Worm (Caenorhabditis elegans): ENCODE results near the gene cpl-1.

DNA sequence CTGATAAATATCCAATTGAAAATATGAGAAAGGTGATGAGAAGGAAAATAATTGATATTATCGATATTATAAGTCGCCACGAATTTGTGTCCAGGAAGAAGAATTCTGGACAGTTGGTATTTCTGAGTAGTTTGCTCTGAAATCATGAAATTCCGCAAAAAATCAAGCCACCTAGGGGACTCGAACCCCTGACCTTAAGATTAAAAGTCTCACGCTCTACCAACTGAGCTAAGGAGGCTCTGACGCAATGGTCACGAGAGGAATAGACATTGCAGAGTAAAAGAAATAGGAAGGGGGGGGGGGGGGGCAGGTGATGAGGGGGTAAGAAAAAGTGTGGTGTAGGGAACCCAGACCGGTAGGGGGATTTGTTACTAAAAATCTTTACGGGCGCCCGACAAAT, 26.7 kb upstream of the cpl-1 start:
- no peak for TF ChIP-seq mab-5 (tag; optimal IDR thresholded peaks at IDR 0.05)
- TF ChIP-seq sptf-1 (tag; optimal IDR thresholded peaks at IDR 0.05), result peak; percentile 75
- no peak for TF ChIP-seq blmp-1 (tag; optimal IDR thresholded peaks at IDR 0.05)
- no peak for TF ChIP-seq elt-1 (tag; optimal IDR thresholded peaks at IDR 0.05; ENCODE audit: borderline replicate concordance, insufficient read depth)
- no peak for TF ChIP-seq unc-62 (GFP tag; optimal IDR thresholded peaks at IDR 0.05)
- no peak for TF ChIP-seq unc-39 (tag; optimal IDR thresholded peaks at IDR 0.05)
- TF ChIP-seq nhr-76 (tag; optimal IDR thresholded peaks at IDR 0.05), result no peak
- no peak for TF ChIP-seq mep-1 (tag; optimal IDR thresholded peaks at IDR 0.05)
- no peak for TF ChIP-seq pha-4 (tag; optimal IDR thresholded peaks at IDR 0.05)
- peak; percentile 47 for TF ChIP-seq drap-1 (GFP tag; optimal IDR thresholded peaks at IDR 0.05)
- TF ChIP-seq nhr-12 (tag; optimal IDR thresholded peaks at IDR 0.05), result no peak
- TF ChIP-seq ces-1 (GFP tag; optimal IDR thresholded peaks at IDR 0.05), result no peak
